Worm (Caenorhabditis elegans) whole organism, L3 larva: Measurements from ENCODE around the gene dhrr-1.

Source experiments
- ceh-16 ChIP-seq: sonication (generic microtip); optimal IDR thresholded peaks from 2 replicates; lab custom pipeline; 2017; ENCODE audit warnings: missing biosample characterization, missing genetic modification characterization
- ceh-28 ChIP-seq: fragments of 150-350 bp; optimal IDR thresholded peaks from 2 replicates; lab custom pipeline; 2014; ENCODE audit warnings: missing biosample characterization, missing genetic modification reagents, missing genetic modification characterization
- fos-1 ChIP-seq: fragments of 150-350 bp; optimal IDR thresholded peaks from 2 replicates; lab custom pipeline; 2014; ENCODE audit warnings: missing biosample characterization, missing genetic modification characterization
- nhr-237 ChIP-seq: fragments of 150-350 bp; optimal IDR thresholded peaks from 2 replicates; lab custom pipeline; 2014; ENCODE audit warnings: missing biosample characterization, missing genetic modification characterization
- nhr-76 ChIP-seq: fragments of 150-350 bp; sonication (generic microtip); optimal IDR thresholded peaks from 5 replicates; lab custom pipeline; 2014; ENCODE audit warnings: missing biosample characterization, missing genetic modification characterization
- pqm-1 ChIP-seq: fragments of 150-350 bp; optimal IDR thresholded peaks from 2 replicates; lab custom pipeline; 2017; ENCODE audit warnings: missing biosample characterization, missing genetic modification characterization, inconsistent platforms
- snpc-4 ChIP-seq: fragments of 150-350 bp; optimal IDR thresholded peaks from 2 replicates; lab custom pipeline; 2014; ENCODE audit warnings: missing biosample characterization, missing genetic modification characterization
- ztf-11 ChIP-seq: fragments of 150-350 bp; optimal IDR thresholded peaks from 2 replicates; lab custom pipeline; 2014; ENCODE audit warnings: missing biosample characterization, missing genetic modification characterization

DNA sequence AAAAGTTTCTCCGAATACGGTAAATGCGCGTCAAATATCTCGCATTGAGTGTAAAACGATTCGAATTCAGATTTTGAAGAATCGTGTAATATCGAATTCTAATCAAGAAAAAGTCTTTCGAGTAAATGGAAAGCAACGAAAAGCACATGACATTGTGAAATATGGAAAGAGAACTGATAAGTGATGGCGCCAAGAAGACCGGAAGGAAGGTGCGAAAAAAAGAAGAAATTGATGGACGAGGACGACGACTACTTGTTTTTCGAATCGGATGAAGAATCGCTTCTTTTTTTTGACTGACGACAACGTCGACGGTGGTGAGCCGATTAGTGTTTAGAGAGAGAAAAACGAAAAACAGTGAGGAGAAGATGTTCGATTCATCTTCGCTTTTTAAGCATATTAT lies 41.5 kb downstream of the dhrr-1 start:
- TF ChIP-seq ceh-28 (tag; lab: Kevin White, UChicago), result no peak
- TF ChIP-seq ceh-16 (tag; lab: Kevin White, UChicago), result no peak
- TF ChIP-seq ztf-11 (tag; lab: Kevin White, UChicago), result no peak
- TF ChIP-seq fos-1 (tag; lab: Kevin White, UChicago), result no peak
- TF ChIP-seq nhr-237 (tag; lab: Kevin White, UChicago), result no peak
- TF ChIP-seq pqm-1 (tag; lab: Kevin White, UChicago), result peak; percentile 21
- TF ChIP-seq snpc-4, result no peak
- no peak for TF ChIP-seq nhr-76 (tag; lab: Kevin White, UChicago)
